Worm (Caenorhabditis elegans): ENCODE measurements around the gene lin-2.

DNA sequence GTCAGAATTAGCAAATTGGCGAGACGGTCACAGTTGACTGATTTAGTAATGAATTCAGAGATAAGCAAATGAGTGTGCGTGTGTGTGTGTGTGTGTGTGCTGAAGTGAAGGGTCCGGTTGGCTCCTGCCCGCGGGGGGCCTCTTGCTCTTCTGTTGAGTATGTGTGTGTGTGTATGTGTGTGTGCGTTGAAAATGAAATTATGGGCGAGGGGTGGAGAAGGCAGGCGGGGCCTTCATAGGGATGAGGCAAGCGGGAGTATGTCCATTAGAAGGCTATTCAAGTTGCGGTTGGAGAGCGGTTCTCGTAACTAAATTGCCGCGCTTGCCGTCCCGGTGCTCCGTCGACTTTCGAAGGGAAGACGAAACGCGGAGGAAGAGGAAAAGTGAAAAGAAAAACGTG is 6.5 kb downstream of the lin-2 start:
- TF ChIP-seq unc-39 (tag; optimal IDR thresholded peaks at IDR 0.05) (no peak), ztf-11 (tag; optimal IDR thresholded peaks at IDR 0.05) (no peak), nhr-237 (tag; optimal IDR thresholded peaks at IDR 0.05) (no peak), zip-8 (tag; optimal IDR thresholded peaks at IDR 0.05) (no peak), nhr-76 (tag; optimal IDR thresholded peaks at IDR 0.05) (no peak)

Data from whole organism, mixed stage, embryonic.